Worm (Caenorhabditis elegans) whole organism, L4/young adult: ENCODE data around the gene ptr-15.

Experiments used
- W03F9.2 ChIP-seq: fragments of 150-350 bp; optimal IDR thresholded peaks from 2 replicates; lab custom pipeline; 2014; ENCODE audit warnings: missing biosample characterization, missing genetic modification characterization
- dao-5 ChIP-seq: sonication (generic microtip); optimal IDR thresholded peaks from 2 replicates; lab custom pipeline; 2016; ENCODE audit warnings: missing genotype, missing genetic modification characterization, moderate library complexity, missing compliant biosample characterization
- him-1 ChIP-seq: sonication (generic microtip); optimal IDR thresholded peaks from 2 replicates; lab custom pipeline; 2016; ENCODE audit warnings: missing genotype, missing genetic modification reagents, missing genetic modification characterization, missing compliant biosample characterization

ce11 chrV:7005964-7006363, 36.2 kb upstream of the ptr-15 start, which contains the start of gene spig-10:
- TF ChIP-seq him-1: no peak
- TF ChIP-seq W03F9.2 (tag; lab: Kevin White, UChicago): no peak
- TF ChIP-seq dao-5 (tag; lab: Kevin White, UChicago): no peak
